Worm (Caenorhabditis elegans) whole organism, L4/young adult: ENCODE data around the gene F53F4.2.

ENCODE experiments used
- W03F9.2 ChIP-seq: fragments of 150-350 bp; optimal IDR thresholded peaks from 2 replicates; lab custom pipeline; 2014; ENCODE audit warnings: missing biosample characterization, missing genetic modification characterization
- dao-5 ChIP-seq: sonication (generic microtip); optimal IDR thresholded peaks from 2 replicates; lab custom pipeline; 2016; ENCODE audit warnings: missing genotype, missing genetic modification characterization, moderate library complexity, missing compliant biosample characterization
- him-1 ChIP-seq: sonication (generic microtip); optimal IDR thresholded peaks from 2 replicates; lab custom pipeline; 2016; ENCODE audit warnings: missing genotype, missing genetic modification reagents, missing genetic modification characterization, missing compliant biosample characterization

- TF ChIP-seq him-1 (tag; lab: Kevin White, UChicago): no peak
- TF ChIP-seq W03F9.2 (tag; lab: Kevin White, UChicago): no peak
- TF ChIP-seq dao-5 (tag; lab: Kevin White, UChicago): no peak
Measured at ce11 chrV:13620676-13621075, 31.3 kb upstream of the F53F4.2 start, which contains the start of gene F53F4.15.
